Fruit fly (Drosophila melanogaster) whole organism, wandering third instar larva: Measurements from ENCODE around the gene CG14883.

ENCODE experiments used
- Abd-B ChIP-seq: fragments of >200 bp; optimal IDR thresholded peaks from 2 replicates; lab custom pipeline; 2017; ENCODE audit warnings: missing biosample characterization, missing genetic modification characterization
- CG32264 ChIP-seq: fragments of 200-800 bp; sonication (Bioruptor generic); optimal IDR thresholded peaks from 2 replicates; lab custom pipeline; 2016; ENCODE audit warnings: missing biosample characterization, missing genetic modification characterization
- CG9705 ChIP-seq: fragments of 200-800 bp; sonication (Bioruptor generic); optimal IDR thresholded peaks from 2 replicates; lab custom pipeline; 2018; ENCODE audit warnings: missing biosample characterization, mild to moderate bottlenecking, missing genetic modification characterization
- CrebA ChIP-seq: fragments of 200-800 bp; sonication (Bioruptor generic); optimal IDR thresholded peaks from 2 replicates; lab custom pipeline; 2016; ENCODE audit warnings: missing biosample characterization, mild to moderate bottlenecking, missing genetic modification characterization, borderline replicate concordance
- Dfd ChIP-seq: fragments of >200 bp; optimal IDR thresholded peaks from 2 replicates; lab custom pipeline; 2017; ENCODE audit warnings: missing biosample characterization, missing genetic modification characterization
- Dif ChIP-seq: fragments of 200-275, 200-300 bp; sonication (Bioruptor generic); optimal IDR thresholded peaks from 2 replicates; lab custom pipeline; 2018; ENCODE audit warnings: missing biosample characterization, missing genetic modification characterization; ENCODE audit not compliant: partially characterized antibody
- GATAd ChIP-seq: sonication (Bioruptor generic); optimal IDR thresholded peaks from 2 replicates; lab custom pipeline; 2016; ENCODE audit warnings: missing biosample characterization, missing genetic modification characterization
- HLH106 ChIP-seq: fragments of 200-800 bp; optimal IDR thresholded peaks from 3 replicates; lab custom pipeline; 2019; ENCODE audit warnings: missing biosample characterization, mild to moderate bottlenecking, missing genetic modification characterization, moderate library complexity
- Hnf4 ChIP-seq: fragments of 200-800 bp; sonication (Bioruptor generic); optimal IDR thresholded peaks from 2 replicates; lab custom pipeline; 2016; ENCODE audit warnings: missing biosample characterization, mild to moderate bottlenecking, missing genetic modification characterization
- Hr78 ChIP-seq: fragments of >200 bp; optimal IDR thresholded peaks from 2 replicates; lab custom pipeline; 2017; ENCODE audit warnings: missing biosample characterization, missing genetic modification characterization
- Hr83 ChIP-seq: fragments of 200-300 bp; sonication (Bioruptor generic); optimal IDR thresholded peaks from 2 replicates; lab custom pipeline; 2016; ENCODE audit warnings: missing biosample characterization, mild to moderate bottlenecking, missing genetic modification characterization, moderate library complexity; ENCODE audit not compliant: poor library complexity, severe bottlenecking
- Jra ChIP-seq: sonication (Bioruptor generic); optimal IDR thresholded peaks from 2 replicates; lab custom pipeline; 2016; ENCODE audit warnings: missing biosample characterization, missing genetic modification characterization
- Mio ChIP-seq: sonication (Bioruptor generic); optimal IDR thresholded peaks from 2 replicates; lab custom pipeline; 2016; ENCODE audit warnings: missing biosample characterization, missing genetic modification characterization
- Myc ChIP-seq: fragments of >200 bp; optimal IDR thresholded peaks from 2 replicates; lab custom pipeline; 2017
- N ChIP-seq: fragments of >200 bp; optimal IDR thresholded peaks from 2 replicates; lab custom pipeline; 2018; ENCODE audit warnings: missing biosample characterization, missing external identifiers, missing genetic modification characterization
- OdsH ChIP-seq: fragments of 200-800 bp; sonication (Bioruptor generic); optimal IDR thresholded peaks from 2 replicates; lab custom pipeline; 2016; ENCODE audit warnings: missing biosample characterization, mild to moderate bottlenecking, missing genetic modification characterization
- Rel ChIP-seq, 2 experiments: fragments of 200-800 bp; sonication (Bioruptor generic) in 1 of 2; optimal IDR thresholded peaks; 2 replicates in 1 of 2; 3 replicates in 1 of 2; lab custom pipeline; 2016 to 2019; ENCODE audit warnings: mild to moderate bottlenecking in 2 of 2, missing biosample characterization in 2 of 2, missing genetic modification characterization in 2 of 2, moderate library complexity in 1 of 2
- Sp1 ChIP-seq: fragments of 200-800 bp; sonication (Bioruptor generic); optimal IDR thresholded peaks from 3 replicates; lab custom pipeline; 2019; ENCODE audit warnings: missing biosample characterization, mild to moderate bottlenecking, missing genetic modification characterization, moderate library complexity
- Vsx2 ChIP-seq: fragments of 200-300, 225-300 bp; sonication (Bioruptor generic); optimal IDR thresholded peaks from 2 replicates; lab custom pipeline; 2018; ENCODE audit warnings: missing biosample characterization, missing genetic modification characterization; ENCODE audit not compliant: partially characterized antibody
- br ChIP-seq: fragments of 200-800 bp; sonication (Bioruptor generic); optimal IDR thresholded peaks from 2 replicates; lab custom pipeline; 2016; ENCODE audit warnings: missing biosample characterization, missing genetic modification characterization
- brk ChIP-seq: fragments of 200-800 bp; sonication (Bioruptor generic); optimal IDR thresholded peaks from 2 replicates; lab custom pipeline; 2016; ENCODE audit warnings: missing biosample characterization, mild to moderate bottlenecking, missing genetic modification characterization
- dl ChIP-seq, 2 experiments: fragments of 175-275, 200-275 bp in 1 of 2; fragments of 200-275 bp in 1 of 2; sonication (Bioruptor generic); optimal IDR thresholded peaks; lab custom pipeline; 2018; ENCODE audit warnings: mild to moderate bottlenecking in 2 of 2, missing biosample characterization in 2 of 2, missing genetic modification characterization in 2 of 2, moderate library complexity in 2 of 2; ENCODE audit not compliant: partially characterized antibody in 2 of 2, insufficient read depth in 1 of 2
- dmrt93B ChIP-seq: fragments of 200-800 bp; sonication (Bioruptor generic); optimal IDR thresholded peaks from 2 replicates; lab custom pipeline; 2018; ENCODE audit warnings: missing biosample characterization, mild to moderate bottlenecking, missing genetic modification characterization
- dsf ChIP-seq: sonication (Bioruptor generic); optimal IDR thresholded peaks from 2 replicates; lab custom pipeline; 2016; ENCODE audit warnings: missing biosample characterization, missing genetic modification characterization, borderline replicate concordance
- ey ChIP-seq: fragments of 200-800 bp; sonication (Bioruptor generic); optimal IDR thresholded peaks from 2 replicates; lab custom pipeline; 2016; ENCODE audit warnings: missing biosample characterization, missing genetic modification characterization
- foxo ChIP-seq, 2 experiments: fragments of 200-800 bp; sonication (Bioruptor generic); optimal IDR thresholded peaks; 2 replicates in 1 of 2; 3 replicates in 1 of 2; lab custom pipeline; 2016 to 2017; ENCODE audit warnings: missing biosample characterization in 2 of 2, missing genetic modification characterization in 2 of 2
- fru ChIP-seq: fragments of 200-800 bp; sonication (Bioruptor generic); optimal IDR thresholded peaks from 3 replicates; lab custom pipeline; 2016; ENCODE audit warnings: missing biosample characterization, mild to moderate bottlenecking, missing genetic modification characterization
- h ChIP-seq: fragments of 200-800 bp; sonication (Bioruptor generic); optimal IDR thresholded peaks from 3 replicates; lab custom pipeline; 2016; ENCODE audit warnings: missing biosample characterization, mild to moderate bottlenecking, missing genetic modification characterization
- jim ChIP-seq: fragments of 175-275, 200-325 bp; sonication (Bioruptor generic); optimal IDR thresholded peaks from 2 replicates; lab custom pipeline; 2016; ENCODE audit warnings: missing biosample characterization, mild to moderate bottlenecking, missing genetic modification characterization
- lola ChIP-seq: fragments of >200 bp; optimal IDR thresholded peaks from 2 replicates; lab custom pipeline; 2017; ENCODE audit warnings: missing biosample characterization, missing genetic modification characterization
- pan ChIP-seq: fragments of >200 bp; optimal IDR thresholded peaks from 2 replicates; lab custom pipeline; 2017
- psq ChIP-seq: fragments of 200-800 bp; sonication (Bioruptor generic); optimal IDR thresholded peaks from 3 replicates; lab custom pipeline; 2017; ENCODE audit warnings: missing biosample characterization, mild to moderate bottlenecking, missing genetic modification characterization, moderate library complexity
- rgr ChIP-seq: fragments of 200-800 bp; sonication (Bioruptor generic); optimal IDR thresholded peaks from 3 replicates; lab custom pipeline; 2016; ENCODE audit warnings: missing biosample characterization, mild to moderate bottlenecking, missing genetic modification characterization
- sage ChIP-seq: fragments of 200-800 bp; sonication (Bioruptor generic); optimal IDR thresholded peaks from 2 replicates; lab custom pipeline; 2016; ENCODE audit warnings: missing biosample characterization, mild to moderate bottlenecking, missing genetic modification characterization
- sv ChIP-seq: fragments of 200-800 bp; sonication (Bioruptor generic); optimal IDR thresholded peaks from 3 replicates; lab custom pipeline; 2016; ENCODE audit warnings: missing biosample characterization, missing genetic modification characterization
- tai ChIP-seq: sonication (Bioruptor generic); optimal IDR thresholded peaks from 2 replicates; lab custom pipeline; 2016; ENCODE audit warnings: missing biosample characterization, missing genetic modification characterization
- usp ChIP-seq: fragments of >200 bp; optimal IDR thresholded peaks from 2 replicates; lab custom pipeline; 2017; ENCODE audit warnings: missing biosample characterization, missing genetic modification characterization
- woc ChIP-seq: sonication (Bioruptor generic); optimal IDR thresholded peaks from 2 replicates; lab custom pipeline; 2016; ENCODE audit warnings: missing biosample characterization, mild to moderate bottlenecking, missing genetic modification characterization

CG14883 gene

DNA sequence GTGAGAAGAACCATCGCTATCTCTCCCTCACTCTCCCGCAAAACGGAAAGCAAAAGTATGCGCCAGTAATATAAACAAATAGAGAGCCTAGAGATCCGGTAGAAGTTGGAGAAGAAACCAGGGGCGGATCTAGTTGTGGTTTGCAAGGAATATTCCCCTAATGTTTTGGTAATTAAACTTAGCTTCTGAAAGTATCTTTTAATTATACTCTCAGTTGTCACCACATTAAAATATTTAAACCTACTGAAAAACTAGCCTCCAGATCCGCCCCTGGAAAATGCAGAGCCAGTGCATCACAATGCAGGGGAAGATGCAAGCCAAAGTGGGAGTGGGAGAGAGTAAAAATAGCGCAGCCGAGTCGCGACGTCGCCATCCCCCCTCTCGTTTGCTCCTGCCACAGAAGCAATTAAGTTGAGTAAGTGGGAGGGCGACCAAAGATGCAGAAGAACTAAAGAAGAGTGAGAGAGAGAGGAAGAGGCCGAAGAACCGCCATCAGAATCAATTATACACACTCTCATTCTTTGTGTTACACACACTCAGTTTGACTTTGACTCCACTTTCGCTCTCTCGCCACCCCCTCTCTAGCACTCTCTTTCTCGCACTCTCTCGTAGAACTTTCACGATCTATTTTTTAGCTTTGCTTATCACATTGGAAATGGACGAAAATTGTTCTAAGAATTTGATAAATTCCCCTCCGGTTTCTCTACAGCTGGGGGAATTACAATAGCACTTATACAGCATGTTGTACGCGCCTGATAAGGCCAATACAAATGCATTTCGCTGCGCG lies 6.5 kb upstream of the CG14883 start:
- TF ChIP-seq Dfd (GFP tag; lab: Kevin White, UChicago) (no peak), sage (GFP tag; lab: Kevin White, UChicago) (peak; percentile 42), tai (GFP tag; lab: Kevin White, UChicago) (no peak), lola (GFP tag; lab: Kevin White, UChicago) (no peak), jim (GFP tag; lab: Kevin White, UChicago) (no peak), Jra (GFP tag; lab: Kevin White, UChicago) (peak; percentile 32), Hr78 (GFP tag; lab: Kevin White, UChicago) (no peak), CG9705 (GFP tag; lab: Kevin White, UChicago) (peak; percentile 52), Mio (GFP tag; lab: Kevin White, UChicago) (peak; percentile 55), brk (GFP tag; lab: Kevin White, UChicago) (no peak), Rel (GFP tag; optimal IDR thresholded peaks at IDR 0.05; lab: Kevin White, UChicago) (no peak), Rel (tag; optimal IDR thresholded peaks at IDR 0.05; lab: Kevin White, UChicago) (peak; percentile 100), GATAd (GFP tag; lab: Kevin White, UChicago) (peak; percentile 59), br (GFP tag; lab: Kevin White, UChicago) (peak; percentile 84), woc (GFP tag; lab: Kevin White, UChicago) (peak; percentile 70), rgr (GFP tag; lab: Kevin White, UChicago) (peak; percentile 88), Myc (lab: Kevin White, UChicago) (no peak), CrebA (GFP tag; lab: Kevin White, UChicago) (no peak), psq (GFP tag; lab: Kevin White, UChicago) (peak; percentile 77), dsf (no peak), dl (GFP tag; optimal IDR thresholded peaks at IDR 0.05; lab: Kevin White, UChicago; ENCODE audit: insufficient read depth in 1 of 2, partially characterized antibody in 2 of 2) (peak in 1 of 2 experiments; percentile 53), usp (GFP tag; lab: Kevin White, UChicago) (no peak), pan (lab: Kevin White, UChicago) (no peak), OdsH (GFP tag; lab: Kevin White, UChicago) (peak; percentile 82), Dif (GFP tag; lab: Kevin White, UChicago) (peak; percentile 48), Hnf4 (GFP tag; lab: Kevin White, UChicago) (peak; percentile 81), sv (GFP tag; lab: Kevin White, UChicago) (peak; percentile 47), h (peak; percentile 93), HLH106 (tag; lab: Kevin White, UChicago) (peak; percentile 88), fru (GFP tag; lab: Kevin White, UChicago) (peak; percentile 88), Vsx2 (GFP tag; lab: Kevin White, UChicago) (peak; percentile 46), Sp1 (peak; percentile 64), CG32264 (GFP tag; lab: Kevin White, UChicago) (peak; percentile 68), N (no peak), Abd-B (GFP tag; lab: Kevin White, UChicago) (no peak), foxo (GFP tag; optimal IDR thresholded peaks at IDR 0.05; lab: Kevin White, UChicago) (peak in 1 of 2 experiments; percentile 94), Hr83 (peak; percentile 71), dmrt93B (no peak), ey (GFP tag; lab: Kevin White, UChicago) (peak; percentile 91)
- TF ChIP-seq, all 38 proteins: peak for 24

DNA sequence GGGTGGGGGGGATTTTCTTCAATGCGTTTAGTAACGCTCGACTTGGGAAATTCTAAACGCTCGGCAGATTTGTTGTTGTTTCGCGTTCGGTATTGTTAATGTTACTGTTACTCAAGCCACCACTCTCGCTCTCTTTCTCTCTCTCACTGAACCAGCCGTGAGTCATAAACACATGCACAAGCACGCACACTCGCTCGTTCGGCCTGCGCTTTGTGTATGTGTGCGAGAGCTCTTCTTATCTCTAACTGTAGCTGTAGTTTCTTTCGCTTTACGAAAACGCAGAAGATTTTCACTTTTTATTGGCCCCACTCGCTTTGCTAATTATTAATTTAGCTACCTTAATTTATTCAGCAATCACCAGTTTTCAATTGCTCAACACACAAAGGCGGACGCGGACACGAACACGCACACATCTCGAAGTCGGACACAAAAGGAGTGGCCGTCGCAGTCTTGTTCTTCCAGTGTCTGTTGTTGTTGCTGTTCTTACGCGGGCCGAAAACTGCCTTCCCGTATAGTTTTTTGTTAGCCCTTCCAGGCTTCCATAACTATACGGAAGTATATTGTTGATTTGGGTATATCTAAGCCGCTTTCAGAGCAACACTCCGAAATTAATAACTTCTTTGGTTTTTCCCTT lies 2.8 kb upstream of the CG14883 start:
- TF ChIP-seq h (no peak), sage (GFP tag; lab: Kevin White, UChicago) (no peak), OdsH (GFP tag; lab: Kevin White, UChicago) (no peak), dl (GFP tag; optimal IDR thresholded peaks at IDR 0.05; lab: Kevin White, UChicago; ENCODE audit: insufficient read depth in 1 of 2, partially characterized antibody in 2 of 2) (peak; percentile 13 to 50), pan (lab: Kevin White, UChicago) (no peak), rgr (GFP tag; lab: Kevin White, UChicago) (no peak), jim (GFP tag; lab: Kevin White, UChicago) (no peak), CG32264 (GFP tag; lab: Kevin White, UChicago) (no peak), Rel (GFP tag; optimal IDR thresholded peaks at IDR 0.05; lab: Kevin White, UChicago) (no peak), Rel (tag; optimal IDR thresholded peaks at IDR 0.05; lab: Kevin White, UChicago) (peak; percentile 52), psq (GFP tag; lab: Kevin White, UChicago) (peak; percentile 15), Hnf4 (GFP tag; lab: Kevin White, UChicago) (no peak), CrebA (GFP tag; lab: Kevin White, UChicago) (no peak), Hr83 (no peak), Jra (GFP tag; lab: Kevin White, UChicago) (peak; percentile 90), fru (GFP tag; lab: Kevin White, UChicago) (no peak), dsf (no peak), br (GFP tag; lab: Kevin White, UChicago) (no peak), N (peak; percentile 36), dmrt93B (no peak), lola (GFP tag; lab: Kevin White, UChicago) (no peak), Myc (lab: Kevin White, UChicago) (no peak), HLH106 (tag; lab: Kevin White, UChicago) (no peak), Dif (GFP tag; lab: Kevin White, UChicago) (peak; percentile 67), foxo (GFP tag; optimal IDR thresholded peaks at IDR 0.05; lab: Kevin White, UChicago) (no peak)
